Fruit fly (Drosophila melanogaster) whole organism, embryonic: ENCODE measurements around the gene mof.

Experiments used
- Aef1 ChIP-seq: fragments of 200-800 bp; sonication (Bioruptor generic); IDR thresholded peaks from 3 replicates; pipeline ENCODE4 v1.3.6; 2022; ENCODE audit warnings: missing biosample characterization, missing genetic modification characterization
- B-H1 ChIP-seq: fragments of 200-800 bp; sonication (Bioruptor generic); IDR thresholded peaks from 3 replicates; pipeline ENCODE4 v1.3.6; 2022; ENCODE audit warnings: missing biosample characterization, missing genetic modification characterization
- CG11085 ChIP-seq: fragments of 200-800 bp; sonication (Bioruptor generic); IDR thresholded peaks from 2 replicates; pipeline ENCODE4 v1.3.6; 2022; ENCODE audit warnings: missing biosample characterization, missing genetic modification characterization
- CG11456 ChIP-seq: fragments of 200-800 bp; sonication (Bioruptor generic); IDR thresholded peaks from 3 replicates; pipeline ENCODE4 v1.3.6; 2022; ENCODE audit warnings: missing biosample characterization, missing genetic modification characterization
- CG12104 ChIP-seq: fragments of 200-800 bp; sonication (Bioruptor generic); optimal IDR thresholded peaks from 3 replicates; lab custom pipeline; 2016; ENCODE audit warnings: missing biosample characterization, missing genetic modification characterization
- CG12769 ChIP-seq: fragments of 200-800 bp; sonication (Bioruptor generic); optimal IDR thresholded peaks from 2 replicates; lab custom pipeline; 2019; ENCODE audit warnings: missing biosample characterization, mild to moderate bottlenecking, missing genetic modification characterization, moderate library complexity
- CG14441 ChIP-seq: fragments of 200-800 bp; sonication (Bioruptor generic); IDR thresholded peaks from 2 replicates; pipeline ENCODE4 v1.3.6; 2022; ENCODE audit warnings: missing biosample characterization, missing genetic modification characterization
- CG15479 ChIP-seq: fragments of 200-800 bp; sonication (Bioruptor generic); optimal IDR thresholded peaks from 3 replicates; lab custom pipeline; 2019; ENCODE audit warnings: missing biosample characterization, mild to moderate bottlenecking, missing genetic modification characterization, moderate library complexity
- CG16813 ChIP-seq: fragments of 200-800 bp; sonication (Bioruptor generic); IDR thresholded peaks from 3 replicates; pipeline ENCODE4 v1.3.6; 2022; ENCODE audit warnings: missing biosample characterization, missing genetic modification characterization; ENCODE audit not compliant: partially characterized antibody
- CG2120 ChIP-seq: fragments of 200-800 bp; sonication (Bioruptor generic); optimal IDR thresholded peaks from 3 replicates; lab custom pipeline; 2016; ENCODE audit warnings: missing biosample characterization, missing genetic modification characterization
- CG34422 ChIP-seq: fragments of 200-800 bp; sonication (Bioruptor generic); IDR thresholded peaks from 3 replicates; pipeline ENCODE4 v1.3.6; 2022; ENCODE audit warnings: missing biosample characterization, missing genetic modification characterization
- CG4328 ChIP-seq: fragments of 200-800 bp; sonication (Bioruptor generic); optimal IDR thresholded peaks from 3 replicates; lab custom pipeline; 2017; ENCODE audit warnings: missing biosample characterization, missing genetic modification reagents, missing genetic modification characterization
- CG4617 ChIP-seq: fragments of 200-800 bp; sonication (Bioruptor generic); optimal IDR thresholded peaks from 3 replicates; lab custom pipeline; 2016; ENCODE audit warnings: missing biosample characterization, missing genetic modification characterization, borderline replicate concordance
- CG5953 ChIP-seq: fragments of 200-800 bp; sonication (Bioruptor generic); IDR thresholded peaks from 2 replicates; pipeline ENCODE4 v1.3.6; 2022; ENCODE audit warnings: missing biosample characterization, missing genetic modification characterization
- CG7271 ChIP-seq: fragments of 200-800 bp; sonication (Bioruptor generic); optimal IDR thresholded peaks from 2 replicates; lab custom pipeline; 2018; ENCODE audit warnings: missing biosample characterization, mild to moderate bottlenecking, missing genetic modification characterization, moderate library complexity
- CG7839 ChIP-seq: fragments of 200-800 bp; sonication (Bioruptor generic); optimal IDR thresholded peaks from 3 replicates; lab custom pipeline; 2018; ENCODE audit warnings: missing biosample characterization, mild to moderate bottlenecking, missing genetic modification characterization, moderate library complexity
- CG8281 ChIP-seq: fragments of 200-800 bp; sonication (Bioruptor generic); optimal IDR thresholded peaks from 2 replicates; lab custom pipeline; 2018; ENCODE audit warnings: missing biosample characterization, mild to moderate bottlenecking, missing genetic modification characterization, moderate library complexity
- CG9609 ChIP-seq: fragments of 200-800 bp; sonication (Bioruptor generic); optimal IDR thresholded peaks from 3 replicates; lab custom pipeline; 2016; ENCODE audit warnings: missing biosample characterization, missing genetic modification characterization
- CG9876 ChIP-seq: fragments of 200-800 bp; sonication (Bioruptor generic); optimal IDR thresholded peaks from 2 replicates; lab custom pipeline; 2016; ENCODE audit warnings: missing biosample characterization, missing genetic modification characterization
- CkIIα-i1 ChIP-seq: fragments of 200-800 bp; sonication (Bioruptor generic); IDR thresholded peaks from 2 replicates; pipeline ENCODE4 v1.3.6; 2022; ENCODE audit warnings: missing biosample characterization, missing genetic modification characterization
- Dad ChIP-seq: fragments of 200-800 bp; sonication (Bioruptor generic); optimal IDR thresholded peaks from 3 replicates; lab custom pipeline; 2016; ENCODE audit warnings: missing biosample characterization, missing genetic modification characterization
- Deaf1 ChIP-seq: fragments of 200-800 bp; optimal IDR thresholded peaks from 3 replicates; lab custom pipeline; 2019; ENCODE audit warnings: missing biosample characterization, mild to moderate bottlenecking, missing genetic modification characterization, moderate library complexity
- Dek ChIP-seq: fragments of 200-800 bp; sonication (Bioruptor generic); optimal IDR thresholded peaks from 3 replicates; lab custom pipeline; 2019; ENCODE audit warnings: missing biosample characterization, mild to moderate bottlenecking, missing genetic modification characterization, moderate library complexity
- E2f2 ChIP-seq: fragments of 200-800 bp; sonication (Bioruptor generic); IDR thresholded peaks from 2 replicates; pipeline ENCODE4 v1.3.6; 2022; ENCODE audit warnings: missing biosample characterization, missing genetic modification characterization
- Eip74EF ChIP-seq, 2 experiments: fragments of 200-800 bp in 1 of 2; fragments of >200 bp in 1 of 2; sonication (Bioruptor generic) in 1 of 2; optimal IDR thresholded peaks; 2 replicates each; lab custom pipeline; 2017 to 2019; ENCODE audit warnings: missing biosample characterization in 2 of 2, missing genetic modification characterization in 2 of 2, mild to moderate bottlenecking in 1 of 2, moderate library complexity in 1 of 2
- Elba2 ChIP-seq: fragments of 200-800 bp; sonication (Bioruptor generic); optimal IDR thresholded peaks from 3 replicates; lab custom pipeline; 2016; ENCODE audit warnings: missing biosample characterization, missing genetic modification characterization
- H15 ChIP-seq: fragments of 200-800 bp; sonication (Bioruptor generic); IDR thresholded peaks from 3 replicates; pipeline ENCODE4 v1.3.6; 2022; ENCODE audit warnings: missing biosample characterization, missing genetic modification characterization
- HHEX ChIP-seq: fragments of 200-800 bp; sonication (Bioruptor generic); optimal IDR thresholded peaks from 3 replicates; lab custom pipeline; 2017; ENCODE audit warnings: missing biosample characterization, mild to moderate bottlenecking, missing genetic modification characterization, missing genetic modification reagents
- Hey ChIP-seq: fragments of 200-800 bp; sonication (Bioruptor generic); optimal IDR thresholded peaks from 3 replicates; lab custom pipeline; 2018; ENCODE audit warnings: missing biosample characterization, mild to moderate bottlenecking, missing genetic modification characterization
- Kr ChIP-seq: fragments of 200-800 bp; sonication (Bioruptor generic); optimal IDR thresholded peaks from 2 replicates; lab custom pipeline; 2017; ENCODE audit warnings: missing biosample characterization, mild to moderate bottlenecking, missing genetic modification characterization
- Nf-YB ChIP-seq: fragments of 200-800 bp; sonication (Bioruptor generic); optimal IDR thresholded peaks from 3 replicates; lab custom pipeline; 2019; ENCODE audit warnings: missing biosample characterization, mild to moderate bottlenecking, missing genetic modification characterization, moderate library complexity
- Nf-YC ChIP-seq: fragments of 200-800 bp; optimal IDR thresholded peaks from 3 replicates; lab custom pipeline; 2019; ENCODE audit warnings: missing biosample characterization, mild to moderate bottlenecking, missing genetic modification characterization, moderate library complexity
- PHDP ChIP-seq: fragments of 200-800 bp; sonication (Bioruptor generic); optimal IDR thresholded peaks from 3 replicates; lab custom pipeline; 2018; ENCODE audit warnings: missing biosample characterization, mild to moderate bottlenecking, missing genetic modification characterization, moderate library complexity
- Sin3A ChIP-seq: fragments of >200 bp; optimal IDR thresholded peaks from 2 replicates; lab custom pipeline; 2018
- chinmo ChIP-seq: fragments of 200-800 bp; sonication (Bioruptor generic); IDR thresholded peaks from 4 replicates; pipeline ENCODE4 v1.3.6; 2022; ENCODE audit warnings: missing biosample characterization, missing genetic modification characterization; ENCODE audit not compliant: partially characterized antibody
- crp ChIP-seq, 2 experiments: fragments of 200-800 bp; sonication (Bioruptor generic); optimal IDR thresholded peaks; 2 replicates in 1 of 2; 3 replicates in 1 of 2; lab custom pipeline; 2017; ENCODE audit warnings: missing biosample characterization in 2 of 2, missing genetic modification characterization in 2 of 2, mild to moderate bottlenecking in 1 of 2, moderate library complexity in 1 of 2
- da ChIP-seq: fragments of 200-800 bp; sonication (Bioruptor generic); optimal IDR thresholded peaks from 2 replicates; lab custom pipeline; 2016; ENCODE audit warnings: missing biosample characterization, missing genetic modification characterization
- dysf ChIP-seq: fragments of 200-800 bp; sonication (Bioruptor generic); IDR thresholded peaks from 3 replicates; pipeline ENCODE4 v1.3.6; 2022; ENCODE audit warnings: missing biosample characterization, missing genetic modification characterization
- ewg ChIP-seq: fragments of 200-800 bp; sonication (Bioruptor generic); optimal IDR thresholded peaks from 3 replicates; lab custom pipeline; 2017; ENCODE audit warnings: mild to moderate bottlenecking, missing biosample characterization, missing genetic modification reagents, missing genetic modification characterization
- gfzf ChIP-seq: fragments of 200-800 bp; sonication (Bioruptor generic); optimal IDR thresholded peaks from 2 replicates; lab custom pipeline; 2016; ENCODE audit warnings: missing biosample characterization, mild to moderate bottlenecking, missing genetic modification characterization, moderate library complexity
- ham ChIP-seq: fragments of 200-800 bp; sonication (Bioruptor generic); IDR thresholded peaks from 2 replicates; pipeline ENCODE4 v1.3.6; 2022; ENCODE audit warnings: missing biosample characterization, missing genetic modification characterization
- nau ChIP-seq: fragments of 200-800 bp; sonication (Bioruptor generic); optimal IDR thresholded peaks from 3 replicates; lab custom pipeline; 2017; ENCODE audit warnings: missing biosample characterization, mild to moderate bottlenecking, missing genetic modification characterization, missing genetic modification reagents
- nerfin-2 ChIP-seq: fragments of 200-800 bp; sonication (Bioruptor generic); IDR thresholded peaks from 2 replicates; pipeline ENCODE4 v1.3.6; 2022; ENCODE audit warnings: missing biosample characterization, missing genetic modification characterization; ENCODE audit not compliant: partially characterized antibody
- nmo ChIP-seq: fragments of 200-800 bp; sonication (Bioruptor generic); optimal IDR thresholded peaks from 2 replicates; lab custom pipeline; 2018; ENCODE audit warnings: missing biosample characterization, mild to moderate bottlenecking, missing genetic modification characterization, moderate library complexity
- sens-2 ChIP-seq: fragments of 200-800 bp; sonication (Bioruptor generic); IDR thresholded peaks from 2 replicates; pipeline ENCODE4 v1.3.6; 2022; ENCODE audit warnings: missing biosample characterization, missing genetic modification characterization
- shn ChIP-seq: fragments of 200-800 bp; sonication (Bioruptor generic); optimal IDR thresholded peaks from 3 replicates; lab custom pipeline; 2016; ENCODE audit warnings: missing biosample characterization, missing genetic modification characterization
- sqz ChIP-seq: fragments of 200-800 bp; sonication (Bioruptor generic); optimal IDR thresholded peaks from 3 replicates; lab custom pipeline; 2018; ENCODE audit warnings: missing biosample characterization, mild to moderate bottlenecking, missing genetic modification characterization
- sug ChIP-seq: fragments of 200-800 bp; optimal IDR thresholded peaks from 2 replicates; lab custom pipeline; 2019; ENCODE audit warnings: missing biosample characterization, mild to moderate bottlenecking, missing genetic modification characterization, moderate library complexity

mof gene

DNA sequence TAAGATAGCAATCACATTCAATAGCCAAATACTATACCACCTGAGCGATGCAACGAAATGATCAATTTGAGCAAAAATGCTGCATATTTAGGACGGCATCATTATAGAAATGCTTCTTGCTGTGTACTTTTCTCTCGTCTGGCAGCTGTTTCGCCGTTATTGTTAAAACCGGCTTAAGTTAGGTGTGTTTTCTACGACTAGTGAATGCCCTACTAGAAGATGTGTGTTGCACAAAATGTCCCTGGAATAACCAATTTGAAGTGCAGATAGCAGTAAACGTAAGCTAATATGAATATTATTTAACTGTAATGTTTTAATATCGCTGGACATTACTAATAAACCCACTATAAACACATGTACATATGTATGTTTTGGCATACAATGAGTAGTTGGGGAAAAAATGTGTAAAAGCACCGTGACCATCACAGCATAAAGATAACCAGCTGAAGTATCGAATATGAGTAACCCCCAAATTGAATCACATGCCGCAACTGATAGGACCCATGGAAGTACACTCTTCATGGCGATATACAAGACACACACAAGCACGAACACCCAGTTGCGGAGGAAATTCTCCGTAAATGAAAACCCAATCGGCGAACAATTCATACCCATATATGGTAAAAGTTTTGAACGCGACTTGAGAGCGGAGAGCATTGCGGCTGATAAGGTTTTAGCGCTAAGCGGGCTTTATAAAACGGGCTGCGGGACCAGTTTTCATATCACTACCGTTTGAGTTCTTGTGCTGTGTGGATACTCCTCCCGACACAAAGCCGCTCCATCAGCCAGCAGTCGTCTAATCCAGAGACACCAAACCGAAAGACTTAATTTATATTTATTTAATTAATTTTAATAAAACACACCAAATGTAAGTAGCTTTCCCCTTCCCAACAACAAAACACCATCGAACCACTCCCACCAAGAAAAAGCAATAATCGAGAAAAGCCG lies 23.8 kb upstream of the mof start, which contains the start of gene Act5C (continued):
- TF ChIP-seq ham (GFP tag; lab: Robert Waterston, UW) (peak; percentile 67; the same call in 1 of the 2 replicates), shn (peak; percentile 92), CG9876 (GFP tag; lab: Kevin White, UChicago) (peak; percentile 90), sens-2 (GFP tag; lab: Robert Waterston, UW) (peak; percentile 87), CkIIα-i1 (GFP tag; lab: Robert Waterston, UW) (no peak), CG5953 (GFP tag; lab: Robert Waterston, UW) (peak; percentile 90), HHEX (peak; percentile 90), crp (GFP tag; optimal IDR thresholded peaks at IDR 0.05; lab: Kevin White, UChicago) (peak; percentile 23 to 70), CG4617 (GFP tag; lab: Kevin White, UChicago) (peak; percentile 83), Eip74EF (GFP tag; optimal IDR thresholded peaks at IDR 0.05; lab: Kevin White, UChicago) (peak in 1 of 2 experiments; percentile 89), Nf-YB (GFP tag; lab: Kevin White, UChicago) (peak; percentile 81), B-H1 (GFP tag; lab: Robert Waterston, UW) (peak; percentile 78), E2f2 (GFP tag; lab: Robert Waterston, UW) (peak; percentile 80), CG14441 (GFP tag; lab: Robert Waterston, UW) (peak; percentile 91), CG7271 (tag; lab: Kevin White, UChicago) (peak; percentile 84), Hey (tag; lab: Kevin White, UChicago) (peak; percentile 43), Nf-YC (tag; lab: Kevin White, UChicago) (peak; percentile 69), Deaf1 (peak; percentile 64), nmo (peak; percentile 95), CG12104 (GFP tag; lab: Kevin White, UChicago) (peak; percentile 82), sqz (peak; percentile 71), CG34422 (GFP tag; lab: Robert Waterston, UW) (peak; percentile 88), CG16813 (GFP tag; lab: Robert Waterston, UW) (no peak), Sin3A (no peak), da (peak; percentile 88), CG9609 (GFP tag; lab: Kevin White, UChicago) (peak; percentile 93), ewg (GFP tag; lab: Kevin White, UChicago) (peak; percentile 98), CG15479 (GFP tag; lab: Kevin White, UChicago) (peak; percentile 70), gfzf (GFP tag; lab: Kevin White, UChicago) (peak; percentile 11), Kr (peak; percentile 69), CG8281 (tag; lab: Kevin White, UChicago) (peak; percentile 76), H15 (GFP tag; lab: Robert Waterston, UW) (peak; percentile 88), Dek (tag; lab: Kevin White, UChicago) (peak; percentile 91), dysf (GFP tag; lab: Robert Waterston, UW) (peak; percentile 95), CG2120 (peak; percentile 95), CG4328 (GFP tag; lab: Kevin White, UChicago) (peak; percentile 59), CG11456 (peak; percentile 90), chinmo (GFP tag; lab: Robert Waterston, UW) (peak; percentile 68; the same call in 2 of the 4 replicates), CG7839 (peak; percentile 96), sug (tag; lab: Kevin White, UChicago) (peak; percentile 85), PHDP (tag; lab: Kevin White, UChicago) (peak; percentile 93), CG11085 (peak; percentile 78), Elba2 (GFP tag; lab: Kevin White, UChicago) (peak; percentile 74), nerfin-2 (GFP tag; lab: Robert Waterston, UW) (no peak), nau (GFP tag; lab: Kevin White, UChicago) (peak; percentile 86), Dad (GFP tag; lab: Kevin White, UChicago) (peak; percentile 90), CG12769 (peak; percentile 98), Aef1 (GFP tag; lab: Robert Waterston, UW) (peak; percentile 85)
